Worm (Caenorhabditis elegans) whole organism, L1 larva: ENCODE results near the gene D1044.6.

Experiments
- F16B12.6 ChIP-seq: fragments of 150-350 bp; optimal IDR thresholded peaks from 2 replicates; lab custom pipeline; 2014; ENCODE audit warnings: missing biosample characterization, missing genetic modification characterization
- ama-1 ChIP-seq: fragments of 150-350 bp; optimal IDR thresholded peaks from 2 replicates; lab custom pipeline; 2014
- ceh-82 ChIP-seq, 3 experiments: fragments of 150-350 bp in 1 of 3; sonication (generic microtip) in 2 of 3; optimal IDR thresholded peaks; 2 replicates each; lab custom pipeline; 2014 to 2017; ENCODE audit warnings: missing biosample characterization in 3 of 3, missing genetic modification characterization in 3 of 3
- mdl-1 ChIP-seq, 2 experiments: fragments of 150-350 bp; optimal IDR thresholded peaks; 2 replicates each; lab custom pipeline; 2014 to 2017; ENCODE audit warnings: missing biosample characterization in 2 of 2, missing genetic modification characterization in 2 of 2, inconsistent platforms in 1 of 2
- nhr-20 ChIP-seq: sonication (generic microtip); optimal IDR thresholded peaks from 2 replicates; lab custom pipeline; 2016; ENCODE audit warnings: mild to moderate bottlenecking, missing genetic modification characterization, missing compliant biosample characterization
- nhr-28 ChIP-seq: fragments of 150-350 bp; optimal IDR thresholded peaks from 2 replicates; lab custom pipeline; 2014; ENCODE audit warnings: missing biosample characterization, missing genetic modification characterization
- nhr-84 ChIP-seq: sonication (generic microtip); optimal IDR thresholded peaks from 2 replicates; lab custom pipeline; 2017; ENCODE audit warnings: missing biosample characterization, missing genetic modification characterization
- pqm-1 ChIP-seq: sonication (generic microtip); optimal IDR thresholded peaks from 3 replicates; lab custom pipeline; 2017; ENCODE audit warnings: missing biosample characterization, missing genetic modification characterization
- sptf-1 ChIP-seq: fragments of 150-350 bp; optimal IDR thresholded peaks from 2 replicates; lab custom pipeline; 2014; ENCODE audit warnings: missing biosample characterization, missing genetic modification characterization
- swsn-7 ChIP-seq: sonication (generic microtip); optimal IDR thresholded peaks from 2 replicates; lab custom pipeline; 2016; ENCODE audit warnings: missing genetic modification characterization, missing compliant biosample characterization
- unc-62 ChIP-seq: fragments of 150-350 bp; optimal IDR thresholded peaks from 2 replicates; lab custom pipeline; 2014; ENCODE audit warnings: missing biosample characterization, missing genetic modification reagents, missing genetic modification characterization
- unc-86 ChIP-seq: sonication (generic microtip); optimal IDR thresholded peaks from 2 replicates; lab custom pipeline; 2016; ENCODE audit warnings: missing genetic modification characterization, missing compliant biosample characterization

DNA sequence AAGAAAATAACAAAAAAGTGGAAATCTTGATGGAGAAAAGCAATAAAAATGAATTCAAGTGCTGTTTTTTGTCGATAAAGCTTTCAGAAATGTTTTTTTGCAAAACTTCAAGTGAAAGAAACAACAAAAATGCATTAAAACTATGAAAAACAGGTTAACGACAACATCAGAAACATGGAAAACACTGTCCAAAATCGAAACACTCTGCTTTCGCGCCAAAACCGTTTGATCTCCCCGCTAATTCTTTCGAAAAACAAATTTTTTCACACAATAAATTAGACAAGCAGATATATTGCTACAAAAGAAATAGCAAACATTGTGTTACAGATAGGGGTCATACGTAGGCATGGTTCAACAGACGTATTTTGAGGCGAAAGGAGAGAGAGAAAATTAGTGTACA, 1.2 kb downstream of the D1044.6 start:
- no peak for TF ChIP-seq unc-86 (tag; lab: Kevin White, UChicago)
- no peak for TF ChIP-seq F16B12.6 (tag; lab: Kevin White, UChicago)
- no peak for TF ChIP-seq unc-62 (GFP tag; lab: Kevin White, UChicago)
- no peak for TF ChIP-seq nhr-84
- TF ChIP-seq ceh-82 (tag; optimal IDR thresholded peaks at IDR 0.05; lab: Kevin White, UChicago), result no peak
- TF ChIP-seq ama-1, result no peak
- no peak for TF ChIP-seq mdl-1 (tag; optimal IDR thresholded peaks at IDR 0.05; lab: Kevin White, UChicago)
- TF ChIP-seq nhr-28, result no peak
- TF ChIP-seq pqm-1 (tag; lab: Kevin White, UChicago), result no peak
- no peak for TF ChIP-seq sptf-1 (tag; lab: Kevin White, UChicago)
- no peak for TF ChIP-seq swsn-7 (tag; lab: Kevin White, UChicago)
- no peak for TF ChIP-seq nhr-20 (tag; lab: Kevin White, UChicago)
